Worm (Caenorhabditis elegans) whole organism, L1 larva: ENCODE data around the gene K01A11.1.

ENCODE experiments used
- alr-1 ChIP-seq: fragments of 200-800 bp; sonication (Bioruptor generic); optimal IDR thresholded peaks from 2 replicates; lab custom pipeline; 2018; ENCODE audit warnings: borderline replicate concordance, mild to moderate bottlenecking, missing genetic modification characterization, missing compliant biosample characterization
- ama-1 ChIP-seq: fragments of 150-350 bp; optimal IDR thresholded peaks from 2 replicates; lab custom pipeline; 2014
- blmp-1 ChIP-seq: fragments of 150-350 bp; optimal IDR thresholded peaks from 2 replicates; lab custom pipeline; 2014; ENCODE audit warnings: missing biosample characterization, missing genetic modification characterization
- hpl-2 ChIP-seq: fragments of 150-350 bp; optimal IDR thresholded peaks from 2 replicates; lab custom pipeline; 2014; ENCODE audit warnings: missing biosample characterization, missing genetic modification reagents, missing genetic modification characterization
- lin-13 ChIP-seq: fragments of 150-350 bp; optimal IDR thresholded peaks from 2 replicates; lab custom pipeline; 2014; ENCODE audit warnings: missing biosample characterization, missing genetic modification reagents, missing genetic modification characterization
- lin-35 ChIP-seq, 2 experiments: fragments of 150-350 bp; optimal IDR thresholded peaks; 2 replicates each; lab custom pipeline; 2014; ENCODE audit warnings: missing biosample characterization in 2 of 2, missing genetic modification characterization in 2 of 2, missing genetic modification reagents in 2 of 2
- rnt-1 ChIP-seq: sonication (generic microtip); optimal IDR thresholded peaks from 2 replicates; lab custom pipeline; 2016; ENCODE audit warnings: mild to moderate bottlenecking, missing genetic modification characterization, moderate library complexity, missing compliant biosample characterization
- unc-130 ChIP-seq: fragments of 150-350 bp; optimal IDR thresholded peaks from 2 replicates; lab custom pipeline; 2017; ENCODE audit warnings: missing biosample characterization, missing genetic modification characterization, inconsistent platforms

- TF ChIP-seq alr-1 (tag; lab: Kevin White, UChicago) (no peak), blmp-1 (tag; lab: Kevin White, UChicago) (no peak), lin-35 (GFP tag; optimal IDR thresholded peaks at IDR 0.05; lab: Kevin White, UChicago) (no peak), ama-1 (lab: Kevin White, UChicago) (no peak), rnt-1 (no peak), unc-130 (tag; lab: Kevin White, UChicago) (no peak), lin-13 (GFP tag; lab: Kevin White, UChicago) (no peak), hpl-2 (GFP tag; lab: Kevin White, UChicago) (no peak)
Observed at ce11 chrIII:3429761-3430160, 1.5 kb downstream of the K01A11.1 start.
